Fruit fly (Drosophila melanogaster) whole organism, embryonic: ENCODE results near the gene CG15891.
A peak's percentile ranks its signal among the peaks of the same experiment; 100 is the strongest.

Experiments
- Asciz ChIP-seq: fragments of 200-800 bp; sonication (Bioruptor generic); optimal IDR thresholded peaks from 2 replicates; lab custom pipeline; 2017; ENCODE audit warnings: missing biosample characterization, mild to moderate bottlenecking, missing genetic modification characterization, missing genetic modification reagents
- Atf6 ChIP-seq: fragments of 200-800 bp; sonication (Bioruptor generic); IDR thresholded peaks from 2 replicates; pipeline ENCODE4 v1.3.6; 2022; ENCODE audit warnings: missing biosample characterization, missing genetic modification characterization
- CG10209 ChIP-seq: fragments of 200-800 bp; sonication (Bioruptor generic); optimal IDR thresholded peaks from 3 replicates; lab custom pipeline; 2017; ENCODE audit warnings: missing biosample characterization, mild to moderate bottlenecking, missing genetic modification characterization, missing genetic modification reagents
- CG12769 ChIP-seq: fragments of 200-800 bp; sonication (Bioruptor generic); optimal IDR thresholded peaks from 2 replicates; lab custom pipeline; 2019; ENCODE audit warnings: missing biosample characterization, mild to moderate bottlenecking, missing genetic modification characterization, moderate library complexity
- CG13775 ChIP-seq: fragments of 200-800 bp; sonication (Bioruptor generic); optimal IDR thresholded peaks from 3 replicates; lab custom pipeline; 2017; ENCODE audit warnings: missing biosample characterization, mild to moderate bottlenecking, missing genetic modification characterization
- CG16813 ChIP-seq: fragments of 200-800 bp; sonication (Bioruptor generic); IDR thresholded peaks from 3 replicates; pipeline ENCODE4 v1.3.6; 2022; ENCODE audit warnings: missing biosample characterization, missing genetic modification characterization; ENCODE audit not compliant: partially characterized antibody
- CG17568 ChIP-seq: fragments of 200-800 bp; sonication (Bioruptor generic); optimal IDR thresholded peaks from 2 replicates; lab custom pipeline; 2018; ENCODE audit warnings: missing biosample characterization, mild to moderate bottlenecking, missing genetic modification characterization, moderate library complexity
- CG17829 ChIP-seq: fragments of 200-800 bp; optimal IDR thresholded peaks from 2 replicates; lab custom pipeline; 2019; ENCODE audit warnings: missing biosample characterization, mild to moderate bottlenecking, missing genetic modification characterization, moderate library complexity
- CG18262 ChIP-seq: fragments of 200-800 bp; optimal IDR thresholded peaks from 3 replicates; lab custom pipeline; 2019; ENCODE audit warnings: missing biosample characterization, mild to moderate bottlenecking, missing genetic modification characterization, moderate library complexity
- CG18619 ChIP-seq: fragments of 200-800 bp; sonication (Bioruptor generic); optimal IDR thresholded peaks from 3 replicates; lab custom pipeline; 2017; ENCODE audit warnings: missing biosample characterization, mild to moderate bottlenecking, missing genetic modification characterization
- CG2116 ChIP-seq: fragments of 200-800 bp; sonication (Bioruptor generic); optimal IDR thresholded peaks from 3 replicates; lab custom pipeline; 2018; ENCODE audit warnings: missing biosample characterization, mild to moderate bottlenecking, missing genetic modification characterization
- CG2678 ChIP-seq: fragments of 200-800 bp; sonication (Bioruptor generic); optimal IDR thresholded peaks from 3 replicates; lab custom pipeline; 2019; ENCODE audit warnings: missing biosample characterization, mild to moderate bottlenecking, missing genetic modification characterization, moderate library complexity
- CG2875 ChIP-seq: fragments of 200-800 bp; sonication (Bioruptor generic); optimal IDR thresholded peaks from 2 replicates; lab custom pipeline; 2017; ENCODE audit warnings: missing biosample characterization, mild to moderate bottlenecking, missing genetic modification characterization, missing genetic modification reagents
- CG30431 ChIP-seq: fragments of 200-800 bp; sonication (Bioruptor generic); optimal IDR thresholded peaks from 2 replicates; lab custom pipeline; 2017; ENCODE audit warnings: missing biosample characterization, missing genetic modification characterization
- CG32767 ChIP-seq: fragments of 200-800 bp; sonication (Bioruptor generic); IDR thresholded peaks from 2 replicates; pipeline ENCODE4 v1.3.6; 2022; ENCODE audit warnings: missing biosample characterization, missing genetic modification characterization
- CG3847 ChIP-seq: fragments of 200-800 bp; sonication (Bioruptor generic); IDR thresholded peaks from 2 replicates; pipeline ENCODE4 v1.3.6; 2022; ENCODE audit warnings: missing biosample characterization, missing genetic modification characterization
- CG42726 ChIP-seq: fragments of 200-800 bp; sonication (Bioruptor generic); IDR thresholded peaks from 2 replicates; pipeline ENCODE4 v1.3.6; 2022; ENCODE audit warnings: missing biosample characterization, missing genetic modification characterization; ENCODE audit not compliant: partially characterized antibody
- CG4404 ChIP-seq: fragments of 200-800 bp; sonication (Bioruptor generic); IDR thresholded peaks from 2 replicates; pipeline ENCODE4 v1.3.6; 2022; ENCODE audit warnings: missing biosample characterization, missing genetic modification characterization
- CG5180 ChIP-seq: fragments of 200-800 bp; sonication (Bioruptor generic); optimal IDR thresholded peaks from 3 replicates; lab custom pipeline; 2017; ENCODE audit warnings: missing biosample characterization, missing genetic modification characterization, mild to moderate bottlenecking, moderate library complexity, missing genetic modification reagents
- CG6854 ChIP-seq: fragments of 200-800 bp; sonication (Bioruptor generic); optimal IDR thresholded peaks from 3 replicates; lab custom pipeline; 2017; ENCODE audit warnings: missing biosample characterization, mild to moderate bottlenecking, missing genetic modification characterization
- CG7928 ChIP-seq: fragments of 200-800 bp; sonication (Bioruptor generic); optimal IDR thresholded peaks from 2 replicates; lab custom pipeline; 2017; ENCODE audit warnings: missing biosample characterization, mild to moderate bottlenecking, missing genetic modification characterization
- CG8388 ChIP-seq: fragments of 200-800 bp; sonication (Bioruptor generic); optimal IDR thresholded peaks from 2 replicates; lab custom pipeline; 2019; ENCODE audit warnings: missing biosample characterization, mild to moderate bottlenecking, missing genetic modification characterization, moderate library complexity
- CG9876 ChIP-seq: fragments of 200-800 bp; sonication (Bioruptor generic); optimal IDR thresholded peaks from 2 replicates; lab custom pipeline; 2016; ENCODE audit warnings: missing biosample characterization, missing genetic modification characterization
- ERR ChIP-seq: fragments of 200-800 bp; sonication (Bioruptor generic); optimal IDR thresholded peaks from 2 replicates; lab custom pipeline; 2016; ENCODE audit warnings: missing biosample characterization, missing genetic modification characterization
- Hr78 ChIP-seq, 2 experiments: fragments of 200-800 bp in 1 of 2; fragments of >200 bp in 1 of 2; sonication (Bioruptor generic) in 1 of 2; optimal IDR thresholded peaks; 2 replicates each; lab custom pipeline; 2017 to 2019; ENCODE audit warnings: missing biosample characterization in 2 of 2, missing genetic modification characterization in 2 of 2, mild to moderate bottlenecking in 1 of 2, moderate library complexity in 1 of 2
- Mad ChIP-seq: fragments of 200-800 bp; sonication (Bioruptor generic); optimal IDR thresholded peaks from 2 replicates; lab custom pipeline; 2016; ENCODE audit warnings: missing biosample characterization, missing genetic modification characterization
- Mes4 ChIP-seq: fragments of 200-800 bp; sonication (Bioruptor generic); optimal IDR thresholded peaks from 2 replicates; lab custom pipeline; 2016; ENCODE audit warnings: missing biosample characterization, missing genetic modification characterization
- Six4 ChIP-seq: fragments of 200-800 bp; sonication (Bioruptor generic); optimal IDR thresholded peaks from 2 replicates; lab custom pipeline; 2016; ENCODE audit warnings: missing biosample characterization, missing genetic modification characterization
- Sry-δ ChIP-seq: fragments of 200-800 bp; sonication (Bioruptor generic); optimal IDR thresholded peaks from 2 replicates; lab custom pipeline; 2016; ENCODE audit warnings: missing biosample characterization, missing genetic modification characterization
- Ssrp ChIP-seq: fragments of 200-800 bp; sonication (Bioruptor generic); optimal IDR thresholded peaks from 2 replicates; lab custom pipeline; 2018; ENCODE audit warnings: missing biosample characterization, mild to moderate bottlenecking, missing genetic modification characterization, moderate library complexity
- Trl ChIP-seq, 3 experiments: fragments of >200 bp in 2 of 3; fragments of 200-800 bp in 1 of 3; sonication (Bioruptor generic) in 1 of 3; optimal IDR thresholded peaks; 2 replicates in 1 of 3; 3 replicates in 2 of 3; lab custom pipeline; 2016 to 2017; ENCODE audit warnings: missing biosample characterization in 1 of 3, missing genetic modification characterization in 1 of 3
- amos ChIP-seq: fragments of 200-800 bp; sonication (Bioruptor generic); IDR thresholded peaks from 2 replicates; pipeline ENCODE4 v1.3.6; 2022; ENCODE audit warnings: missing biosample characterization, missing genetic modification characterization; ENCODE audit not compliant: partially characterized antibody
- bab2 ChIP-seq: fragments of 200-800 bp; sonication (Bioruptor generic); optimal IDR thresholded peaks from 2 replicates; lab custom pipeline; 2016; ENCODE audit warnings: missing biosample characterization, missing genetic modification characterization
- cato ChIP-seq: fragments of 200-800 bp; sonication (Bioruptor generic); optimal IDR thresholded peaks from 2 replicates; lab custom pipeline; 2016; ENCODE audit warnings: missing biosample characterization, missing genetic modification characterization, borderline replicate concordance
- cg ChIP-seq: fragments of 200-800 bp; sonication (Bioruptor generic); optimal IDR thresholded peaks from 3 replicates; lab custom pipeline; 2019; ENCODE audit warnings: missing biosample characterization, mild to moderate bottlenecking, missing genetic modification characterization, moderate library complexity
- chif ChIP-seq, 2 experiments: fragments of 200-800 bp; sonication (Bioruptor generic); optimal IDR thresholded peaks; 3 replicates each; lab custom pipeline; 2016; ENCODE audit warnings: missing biosample characterization in 2 of 2, missing genetic modification characterization in 2 of 2
- crc ChIP-seq: fragments of 200-800 bp; sonication (Bioruptor generic); optimal IDR thresholded peaks from 2 replicates; lab custom pipeline; 2016; ENCODE audit warnings: missing biosample characterization, missing genetic modification characterization
- danr ChIP-seq: fragments of 200-800 bp; sonication (Bioruptor generic); IDR thresholded peaks from 2 replicates; pipeline ENCODE4 v1.3.6; 2022; ENCODE audit warnings: missing biosample characterization, missing genetic modification characterization
- fu2 ChIP-seq: fragments of 200-800 bp; sonication (Bioruptor generic); optimal IDR thresholded peaks from 2 replicates; lab custom pipeline; 2016; ENCODE audit warnings: missing biosample characterization, missing genetic modification characterization
- gem ChIP-seq: fragments of 200-800 bp; sonication (Bioruptor generic); optimal IDR thresholded peaks from 2 replicates; lab custom pipeline; 2019; ENCODE audit warnings: missing biosample characterization, mild to moderate bottlenecking, missing genetic modification characterization, moderate library complexity
- kni ChIP-seq: fragments of 200-800 bp; sonication (Bioruptor generic); optimal IDR thresholded peaks from 3 replicates; lab custom pipeline; 2017; ENCODE audit warnings: mild to moderate bottlenecking, missing biosample characterization, missing genetic modification reagents, missing genetic modification characterization
- lov ChIP-seq, 2 experiments: fragments of 200-800 bp in 1 of 2; fragments of >200 bp in 1 of 2; sonication (Bioruptor generic) in 1 of 2; IDR thresholded peaks in 1 of 2; optimal IDR thresholded peaks in 1 of 2; 2 replicates in 1 of 2; 3 replicates in 1 of 2; pipeline versions ENCODE4 v1.3.6 to Lab custom; 2017 to 2022; ENCODE audit warnings: missing biosample characterization in 1 of 2, missing genetic modification characterization in 1 of 2
- onecut ChIP-seq: fragments of 200-800 bp; sonication (Bioruptor generic); IDR thresholded peaks from 2 replicates; pipeline ENCODE4 v1.3.6; 2022; ENCODE audit warnings: missing biosample characterization, missing genetic modification characterization
- ranshi ChIP-seq: fragments of 200-800 bp; sonication (Bioruptor generic); IDR thresholded peaks from 2 replicates; pipeline ENCODE4 v1.3.6; 2022; ENCODE audit warnings: missing biosample characterization, missing genetic modification characterization
- seq ChIP-seq: fragments of 200-800 bp; sonication (Bioruptor generic); IDR thresholded peaks from 2 replicates; pipeline ENCODE4 v1.3.6; 2022; ENCODE audit warnings: missing biosample characterization, missing genetic modification characterization
- sisA ChIP-seq: fragments of 200-800 bp; sonication (Bioruptor generic); IDR thresholded peaks from 2 replicates; pipeline ENCODE4 v1.3.6; 2022; ENCODE audit warnings: missing biosample characterization, missing genetic modification characterization
- sob ChIP-seq: fragments of 200-800 bp; sonication (Bioruptor generic); IDR thresholded peaks from 2 replicates; pipeline ENCODE4 v1.3.6; 2022; ENCODE audit warnings: missing biosample characterization, missing genetic modification characterization
- stc ChIP-seq: fragments of 200-800 bp; sonication (Bioruptor generic); IDR thresholded peaks from 2 replicates; pipeline ENCODE4 v1.3.6; 2022; ENCODE audit warnings: missing biosample characterization, missing genetic modification characterization
- usp ChIP-seq: fragments of >200 bp; optimal IDR thresholded peaks from 2 replicates; lab custom pipeline; 2017; ENCODE audit warnings: missing biosample characterization, missing genetic modification characterization
- vvl ChIP-seq: fragments of 200-800 bp; sonication (Bioruptor generic); IDR thresholded peaks from 2 replicates; pipeline ENCODE4 v1.3.6; 2022; ENCODE audit warnings: missing biosample characterization, missing genetic modification characterization

Gene CG15891

dm6 chrX:6308852-6309251, 13.7 kb upstream of the CG15891 start, which contains the start of gene CG15894 (continued):
- TF ChIP-seq Ssrp (tag; lab: Kevin White, UChicago) = no peak
- no peak for TF ChIP-seq lov (optimal IDR thresholded peaks at IDR 0.05; lab: Kevin White, UChicago)
- TF ChIP-seq lov (GFP tag; IDR thresholded peaks at IDR 0.05; lab: Robert Waterston, UW) = no peak
- no peak for TF ChIP-seq CG9876
- TF ChIP-seq Sry-δ = no peak
- peak; percentile 28; the same call in 1 of the 2 replicates for TF ChIP-seq sob (GFP tag; lab: Robert Waterston, UW)
- TF ChIP-seq CG7928 (GFP tag; lab: Kevin White, UChicago) = no peak
- TF ChIP-seq CG42726 = no peak
- no peak for TF ChIP-seq CG4404 (GFP tag; lab: Robert Waterston, UW)
- no peak for TF ChIP-seq Trl (optimal IDR thresholded peaks at IDR 0.05; lab: Kevin White, UChicago)
- no peak for TF ChIP-seq Trl (GFP tag; optimal IDR thresholded peaks at IDR 0.05; lab: Kevin White, UChicago)
- TF ChIP-seq CG18262 (tag; lab: Kevin White, UChicago) = no peak
- TF ChIP-seq CG8388 (GFP tag; lab: Kevin White, UChicago) = peak; percentile 25
- TF ChIP-seq ERR (GFP tag; lab: Kevin White, UChicago) = no peak
- TF ChIP-seq fu2 (GFP tag; lab: Kevin White, UChicago) = no peak
- no peak for TF ChIP-seq CG6854 (GFP tag; lab: Kevin White, UChicago)
- no peak for TF ChIP-seq bab2 (GFP tag; lab: Kevin White, UChicago)
- no peak for TF ChIP-seq CG17829 (tag; lab: Kevin White, UChicago)
- no peak for TF ChIP-seq sisA
- TF ChIP-seq CG30431 = no peak
- TF ChIP-seq CG2116 (GFP tag; lab: Kevin White, UChicago) = no peak
- TF ChIP-seq CG2875 (GFP tag; lab: Kevin White, UChicago) = no peak
- TF ChIP-seq seq = no peak
- TF ChIP-seq CG10209 (GFP tag; lab: Kevin White, UChicago) = no peak
- no peak for TF ChIP-seq Six4 (GFP tag; lab: Kevin White, UChicago)
- no peak for TF ChIP-seq CG13775 (GFP tag; lab: Kevin White, UChicago)
- no peak for TF ChIP-seq CG32767 (GFP tag; lab: Robert Waterston, UW)
- TF ChIP-seq onecut (GFP tag; lab: Robert Waterston, UW) = no peak
- peak; percentile 9 for TF ChIP-seq CG12769 (tag; lab: Kevin White, UChicago)
- TF ChIP-seq crc (GFP tag; lab: Kevin White, UChicago) = no peak
- no peak for TF ChIP-seq vvl (GFP tag; lab: Robert Waterston, UW)
- no peak for TF ChIP-seq Asciz (GFP tag; lab: Kevin White, UChicago)
- no peak for TF ChIP-seq CG16813
- no peak for TF ChIP-seq stc
- peak; percentile 62 for TF ChIP-seq cg (GFP tag; lab: Kevin White, UChicago)
- no peak for TF ChIP-seq amos
- no peak for TF ChIP-seq Mad (GFP tag; lab: Kevin White, UChicago)
- TF ChIP-seq gem (tag; lab: Kevin White, UChicago) = peak; percentile 28
- TF ChIP-seq CG2678 = peak; percentile 26
- no peak for TF ChIP-seq Atf6
- TF ChIP-seq usp = no peak
- TF ChIP-seq CG18619 (GFP tag; lab: Kevin White, UChicago) = no peak
- peak; percentile 18; the same call in 1 of the 2 replicates for TF ChIP-seq ranshi (GFP tag; lab: Robert Waterston, UW)
- no peak for TF ChIP-seq Mes4
- peak; percentile 97 for TF ChIP-seq CG5180 (GFP tag; lab: Kevin White, UChicago)
- TF ChIP-seq chif (GFP tag; optimal IDR thresholded peaks at IDR 0.05; lab: Kevin White, UChicago) = no peak
- peak; percentile 5 for TF ChIP-seq kni (GFP tag; lab: Kevin White, UChicago)
- no peak for TF ChIP-seq CG17568 (GFP tag; lab: Kevin White, UChicago)
- TF ChIP-seq danr = no peak
- TF ChIP-seq CG3847 = no peak
- no peak for TF ChIP-seq cato (GFP tag; lab: Kevin White, UChicago)
- TF ChIP-seq Hr78 (GFP tag; optimal IDR thresholded peaks at IDR 0.05; lab: Kevin White, UChicago) = no peak
